Worm (Caenorhabditis elegans): ENCODE results near the gene cpg-1.

ce11 chrIII:4449893-4450579 is 39.1 kb upstream of the cpg-1 start, which contains the start of gene ceh-43:
- no peak for TF ChIP-seq zag-1 (tag; optimal IDR thresholded peaks at IDR 0.05)
- no peak for TF ChIP-seq ama-1 (optimal IDR thresholded peaks at IDR 0.05)
- TF ChIP-seq elt-3 (tag; optimal IDR thresholded peaks at IDR 0.05), result no peak
- TF ChIP-seq lin-15B (tag; optimal IDR thresholded peaks at IDR 0.05), result no peak

Data from whole organism, L3 larva.